Worm (Caenorhabditis elegans): ENCODE measurements around the gene C45B11.9.
A peak's percentile ranks its signal among the peaks of the same experiment; 100 is the strongest.

The C45B11.9 gene

ce11 chrV:11078104-11078724, 38.1 kb downstream of the C45B11.9 start, which contains the start of gene act-2 (continued):
- TF ChIP-seq ztf-26 (tag; optimal IDR thresholded peaks at IDR 0.05) = peak; percentile 55
- peak; percentile 52; the same call in 1 of the 2 replicates for TF ChIP-seq attf-6 (GFP tag; IDR thresholded peaks at IDR 0.05)
- TF ChIP-seq ceh-91 (GFP tag; IDR thresholded peaks at IDR 0.05) = peak; percentile 86
- 0 out of 2 replicates have a peak, but pooled peaks have one; percentile 54 for TF ChIP-seq ztf-28 (GFP tag; IDR thresholded peaks at IDR 0.05)
- no peak for TF ChIP-seq attf-3 (GFP tag; conservative IDR thresholded peaks at IDR 0.05)
- TF ChIP-seq K12H6.12 (tag; optimal IDR thresholded peaks at IDR 0.05) = peak; percentile 3
- TF ChIP-seq lsl-1 (GFP tag; optimal IDR thresholded peaks at IDR 0.05) = peak; percentile 55
- TF ChIP-seq nfyb-1 (GFP tag; IDR thresholded peaks at IDR 0.05) = peak; percentile 76; the same call in 1 of the 2 replicates
- 0 out of 2 replicates have a peak, but pooled peaks have one; percentile 39 for TF ChIP-seq Y79H2A.3 (GFP tag; conservative IDR thresholded peaks at IDR 0.05)
- no peak for TF ChIP-seq aptf-3 (GFP tag; IDR thresholded peaks at IDR 0.05)
- no peak for TF ChIP-seq ets-4 (GFP tag; optimal IDR thresholded peaks at IDR 0.05)
- TF ChIP-seq die-1 (tag; optimal IDR thresholded peaks at IDR 0.05) = no peak
- no peak for TF ChIP-seq ama-1 (optimal IDR thresholded peaks at IDR 0.05)
- no peak for TF ChIP-seq ama-1 (GFP tag; optimal IDR thresholded peaks at IDR 0.05)
- TF ChIP-seq tbx-9 (tag; optimal IDR thresholded peaks at IDR 0.05; ENCODE audit: borderline replicate concordance) = no peak
- peak; percentile 50 for TF ChIP-seq unc-130 (GFP tag; optimal IDR thresholded peaks at IDR 0.05)
- TF ChIP-seq C17E4.6 (GFP tag; IDR thresholded peaks at IDR 0.05) = peak; percentile 76
- no peak; the same call in 1 of the 2 replicates for TF ChIP-seq B0336.3 (GFP tag; IDR thresholded peaks at IDR 0.05)
- no peak for TF ChIP-seq zim-3 (tag; optimal IDR thresholded peaks at IDR 0.05)
- no peak for TF ChIP-seq gei-17 (GFP tag; optimal IDR thresholded peaks at IDR 0.05)
- peak; percentile 22 for TF ChIP-seq F23B12.7 (tag; optimal IDR thresholded peaks at IDR 0.05; ENCODE audit: insufficient read depth)
- TF ChIP-seq tbp1 (GFP tag; optimal IDR thresholded peaks at IDR 0.05) = peak; percentile 53
- TF ChIP-seq F55B11.4 (tag; optimal IDR thresholded peaks at IDR 0.05; ENCODE audit: borderline replicate concordance, insufficient read depth) = no peak
- peak; percentile 38 for TF ChIP-seq lin-40 (tag; optimal IDR thresholded peaks at IDR 0.05)
- TF ChIP-seq rec-8 (tag; optimal IDR thresholded peaks at IDR 0.05) = no peak
- peak; percentile 84 for TF ChIP-seq madf-8 (GFP tag; conservative IDR thresholded peaks at IDR 0.05)
- peak; percentile 93 for TF ChIP-seq lin-54 (GFP tag; optimal IDR thresholded peaks at IDR 0.05)
- peak; percentile 95 for TF ChIP-seq madf-6 (GFP tag; IDR thresholded peaks at IDR 0.05)
- TF ChIP-seq hrde-1 (tag; optimal IDR thresholded peaks at IDR 0.05; ENCODE audit: borderline replicate concordance) = peak; percentile 38
- TF ChIP-seq dpff-1 (tag; optimal IDR thresholded peaks at IDR 0.05) = no peak
- peak; percentile 40; the same call in 1 of the 2 replicates for TF ChIP-seq hmg-1.2 (GFP tag; IDR thresholded peaks at IDR 0.05)
- TF ChIP-seq snpc-4 (GFP tag; optimal IDR thresholded peaks at IDR 0.05) = no peak
- peak in 3 of 4 experiments; percentile 17 to 56 (median 55) for TF ChIP-seq snpc-4 (tag; optimal IDR thresholded peaks at IDR 0.05)
- TF ChIP-seq tlf-1 (GFP tag; optimal IDR thresholded peaks at IDR 0.05) = peak; percentile 55
- no peak for TF ChIP-seq repo-1 (tag; optimal IDR thresholded peaks at IDR 0.05)
- TF ChIP-seq F37B4.10 (GFP tag; IDR thresholded peaks at IDR 0.05) = no peak
- TF ChIP-seq sdz-38 (tag; optimal IDR thresholded peaks at IDR 0.05) = no peak
- TF ChIP-seq attf-5 (GFP tag; optimal IDR thresholded peaks at IDR 0.05) = peak; percentile 62
- TF ChIP-seq K11D2.4 (GFP tag; IDR thresholded peaks at IDR 0.05) = 0 out of 2 replicates have a peak, but pooled peaks have one; percentile 33
- peak; percentile 85 for TF ChIP-seq pbrm-1 (GFP tag; IDR thresholded peaks at IDR 0.05)
- TF ChIP-seq F57C9.4 (tag; optimal IDR thresholded peaks at IDR 0.05) = no peak
- no peak for TF ChIP-seq F22D6.2 (tag; optimal IDR thresholded peaks at IDR 0.05)
- TF ChIP-seq xnd-1 (tag; optimal IDR thresholded peaks at IDR 0.05) = peak; percentile 66
- peak; percentile 64 for TF ChIP-seq ceh-100 (GFP tag; IDR thresholded peaks at IDR 0.05)
- TF ChIP-seq snpc-1.3 (tag; optimal IDR thresholded peaks at IDR 0.05; ENCODE audit: insufficient read depth) = peak; percentile 76
- peak; percentile 91 for TF ChIP-seq D2030.7 (GFP tag; IDR thresholded peaks at IDR 0.05)
- TF ChIP-seq egrh-3 (GFP tag; IDR thresholded peaks at IDR 0.05) = peak; percentile 44; the same call in 1 of the 2 replicates
- no peak for TF ChIP-seq nhr-120 (GFP tag; IDR thresholded peaks at IDR 0.05)
